Worm (Caenorhabditis elegans) whole organism, L1 larva: ENCODE data around the gene F37A8.5.

ENCODE experiments used
- aha-1 ChIP-seq: fragments of 150-350 bp; optimal IDR thresholded peaks from 2 replicates; lab custom pipeline; 2014; ENCODE audit warnings: missing biosample characterization, missing genetic modification characterization
- alr-1 ChIP-seq: fragments of 200-800 bp; sonication (Bioruptor generic); optimal IDR thresholded peaks from 2 replicates; lab custom pipeline; 2018; ENCODE audit warnings: borderline replicate concordance, mild to moderate bottlenecking, missing genetic modification characterization, missing compliant biosample characterization
- mef-2 ChIP-seq: fragments of 150-350 bp; optimal IDR thresholded peaks from 2 replicates; lab custom pipeline; 2014; ENCODE audit warnings: missing biosample characterization, missing genetic modification characterization
- nhr-237 ChIP-seq: fragments of 150-350 bp; optimal IDR thresholded peaks from 2 replicates; lab custom pipeline; 2014; ENCODE audit warnings: missing biosample characterization, missing genetic modification characterization
- swsn-7 ChIP-seq: sonication (generic microtip); optimal IDR thresholded peaks from 2 replicates; lab custom pipeline; 2016; ENCODE audit warnings: missing genetic modification characterization, missing compliant biosample characterization
- ztf-11 ChIP-seq, 2 experiments: sonication (generic microtip); optimal IDR thresholded peaks; 2 replicates each; lab custom pipeline; 2016 to 2017; ENCODE audit warnings: missing genetic modification characterization in 2 of 2, missing biosample characterization in 1 of 2, missing compliant biosample characterization in 1 of 2

ce11 chrIII:3914049-3914448, 42.4 kb upstream of the F37A8.5 start, which contains the start of gene pat-3:
- TF ChIP-seq alr-1 (tag; lab: Kevin White, UChicago) = no peak
- no peak for TF ChIP-seq nhr-237 (tag; lab: Kevin White, UChicago)
- no peak for TF ChIP-seq aha-1 (tag; lab: Kevin White, UChicago)
- no peak for TF ChIP-seq mef-2 (tag; lab: Kevin White, UChicago)
- no peak for TF ChIP-seq ztf-11 (tag; optimal IDR thresholded peaks at IDR 0.05; lab: Kevin White, UChicago)
- no peak for TF ChIP-seq swsn-7 (tag; lab: Kevin White, UChicago)
